Worm (Caenorhabditis elegans) whole organism, young adult: ENCODE data around the gene dpf-4.

Experiments used
- B0019.2 ChIP-seq: fragments of 200-800 bp; sonication (Bioruptor generic); conservative IDR thresholded peaks from 2 replicates; pipeline ENCODE4 v1.3.6; 2022; ENCODE audit warnings: missing genetic modification reagents, missing genetic modification characterization, missing compliant biosample characterization
- C17E4.6 ChIP-seq: fragments of 200-800 bp; sonication (Bioruptor generic); IDR thresholded peaks from 2 replicates; pipeline ENCODE4 v1.3.6; 2022; ENCODE audit warnings: missing genetic modification reagents, missing genetic modification characterization, missing compliant biosample characterization
- F10E7.11 ChIP-seq: sonication (generic microtip); optimal IDR thresholded peaks from 2 replicates; lab custom pipeline; 2017; ENCODE audit warnings: mild to moderate bottlenecking, missing genetic modification characterization, moderate library complexity, missing compliant biosample characterization
- F37B4.10 ChIP-seq: fragments of 200-800 bp; sonication (Bioruptor generic); IDR thresholded peaks from 2 replicates; pipeline ENCODE4 v1.3.6; 2022; ENCODE audit warnings: missing genetic modification characterization, missing compliant biosample characterization
- F55B11.4 ChIP-seq: sonication (generic microtip); optimal IDR thresholded peaks from 2 replicates; lab custom pipeline; 2016; ENCODE audit warnings: missing compliant biosample characterization, missing genetic modification characterization, borderline replicate concordance; ENCODE audit not compliant: insufficient read depth
- F57C9.4 ChIP-seq: sonication (generic microtip); optimal IDR thresholded peaks from 2 replicates; lab custom pipeline; 2017; ENCODE audit warnings: mild to moderate bottlenecking, missing genetic modification characterization, missing compliant biosample characterization
- Y56A3A.18 ChIP-seq: fragments of 200-800 bp; sonication (Bioruptor generic); IDR thresholded peaks from 2 replicates; pipeline ENCODE4 v1.3.6; 2022; ENCODE audit warnings: missing genetic modification reagents, missing genetic modification characterization, missing compliant biosample characterization
- ZK185.1 ChIP-seq: sonication (generic microtip); optimal IDR thresholded peaks from 2 replicates; lab custom pipeline; 2016; ENCODE audit warnings: mild to moderate bottlenecking, missing genetic modification characterization, missing compliant biosample characterization; ENCODE audit not compliant: poor library complexity, severe bottlenecking
- akir-1 ChIP-seq: fragments of 200-800 bp; sonication (Bioruptor generic); optimal IDR thresholded peaks from 2 replicates; lab custom pipeline; 2018; ENCODE audit warnings: mild to moderate bottlenecking, missing genetic modification characterization, moderate library complexity, missing compliant biosample characterization
- aptf-3 ChIP-seq: fragments of 200-800 bp; sonication (Bioruptor generic); IDR thresholded peaks from 2 replicates; pipeline ENCODE4 v1.3.6; 2022; ENCODE audit warnings: missing genetic modification characterization, missing compliant biosample characterization
- attf-6 ChIP-seq: fragments of 200-800 bp; sonication (Bioruptor generic); IDR thresholded peaks from 2 replicates; pipeline ENCODE4 v1.3.6; 2022; ENCODE audit warnings: missing genetic modification reagents, missing genetic modification characterization, missing compliant biosample characterization
- bed-1 ChIP-seq: fragments of 200-800 bp; sonication (Bioruptor generic); IDR thresholded peaks from 2 replicates; pipeline ENCODE4 v1.3.6; 2022; ENCODE audit warnings: missing genetic modification reagents, missing genetic modification characterization, missing compliant biosample characterization
- bed-2 ChIP-seq: fragments of 200-800 bp; sonication (Bioruptor generic); IDR thresholded peaks from 2 replicates; pipeline ENCODE4 v1.3.6; 2022; ENCODE audit warnings: missing genetic modification reagents, missing genetic modification characterization, missing compliant biosample characterization
- chd-7 ChIP-seq: sonication (generic microtip); optimal IDR thresholded peaks from 2 replicates; lab custom pipeline; 2016; ENCODE audit warnings: mild to moderate bottlenecking, missing genetic modification characterization, moderate library complexity, missing compliant biosample characterization
- die-1 ChIP-seq: sonication (generic microtip); optimal IDR thresholded peaks from 2 replicates; lab custom pipeline; 2016; ENCODE audit warnings: missing genotype, mild to moderate bottlenecking, missing genetic modification characterization, missing compliant biosample characterization
- egl-18 ChIP-seq: fragments of 200-800 bp; sonication (Bioruptor generic); IDR thresholded peaks from 2 replicates; pipeline ENCODE4 v1.3.6; 2022; ENCODE audit warnings: missing genetic modification reagents, missing genetic modification characterization, missing compliant biosample characterization
- ekl-4 ChIP-seq: fragments of 200-800 bp; sonication (Bioruptor generic); IDR thresholded peaks from 2 replicates; pipeline ENCODE4 v1.3.6; 2022; ENCODE audit warnings: missing genetic modification reagents, missing genetic modification characterization, missing compliant biosample characterization
- hmg-20 ChIP-seq: fragments of 200-800 bp; sonication (Bioruptor generic); IDR thresholded peaks from 2 replicates; pipeline ENCODE4 v1.3.6; 2022; ENCODE audit warnings: missing genetic modification reagents, missing genetic modification characterization, missing compliant biosample characterization
- hsf-1 ChIP-seq: fragments of 200-800 bp; sonication (Bioruptor generic); IDR thresholded peaks from 2 replicates; pipeline ENCODE4 v1.3.6; 2022; ENCODE audit warnings: missing genetic modification reagents, missing genetic modification characterization, missing compliant biosample characterization
- lag-1 ChIP-seq: fragments of 200-800 bp; sonication (Bioruptor generic); IDR thresholded peaks from 2 replicates; pipeline ENCODE4 v1.3.6; 2022; ENCODE audit warnings: missing genetic modification reagents, missing genetic modification characterization, missing compliant biosample characterization
- let-607 ChIP-seq, 2 experiments: fragments of 200-800 bp in 1 of 2; sonication (Bioruptor generic) in 1 of 2; sonication (generic microtip) in 1 of 2; optimal IDR thresholded peaks; 2 replicates each; lab custom pipeline; 2016 to 2018; ENCODE audit warnings: mild to moderate bottlenecking in 2 of 2, missing compliant biosample characterization in 2 of 2, missing genetic modification characterization in 2 of 2, moderate library complexity in 2 of 2, missing genotype in 1 of 2
- madf-6 ChIP-seq: fragments of 200-800 bp; sonication (Bioruptor generic); IDR thresholded peaks from 2 replicates; pipeline ENCODE4 v1.3.6; 2022; ENCODE audit warnings: missing genetic modification reagents, missing genetic modification characterization, missing compliant biosample characterization
- madf-8 ChIP-seq: fragments of 200-800 bp; sonication (Bioruptor generic); conservative IDR thresholded peaks from 2 replicates; pipeline ENCODE4 v1.3.6; 2022; ENCODE audit warnings: missing genetic modification reagents, missing genetic modification characterization, missing compliant biosample characterization
- nhr-90 ChIP-seq: sonication (generic microtip); optimal IDR thresholded peaks from 2 replicates; lab custom pipeline; 2016; ENCODE audit warnings: missing genotype, mild to moderate bottlenecking, missing genetic modification characterization, missing compliant biosample characterization
- pha-4 ChIP-seq: fragments of 150-350 bp; sonication (generic microtip); optimal IDR thresholded peaks from 2 replicates; lab custom pipeline; 2014; ENCODE audit warnings: missing biosample characterization, missing genetic modification reagents, missing genetic modification characterization
- snpc-3.4 ChIP-seq: sonication (generic microtip); optimal IDR thresholded peaks from 2 replicates; lab custom pipeline; 2017; ENCODE audit warnings: missing genetic modification characterization, mild to moderate bottlenecking, missing compliant biosample characterization, antibody characterized with exemption, moderate library complexity, missing genotype, missing genetic modification reagents
- snpc-4 ChIP-seq, 5 experiments: fragments of 150-350 bp in 1 of 5; sonication (generic microtip) in 4 of 5; optimal IDR thresholded peaks; 2 replicates each; lab custom pipeline; 2014 to 2018; ENCODE audit warnings: missing genetic modification characterization in 5 of 5, missing biosample characterization in 3 of 5, antibody characterized with exemption in 2 of 5, mild to moderate bottlenecking in 2 of 5, missing compliant biosample characterization in 2 of 5, missing genotype in 2 of 5, moderate library complexity in 2 of 5, missing genetic modification reagents in 1 of 5
- sptf-2 ChIP-seq: fragments of 200-800 bp; sonication (Bioruptor generic); optimal IDR thresholded peaks from 2 replicates; lab custom pipeline; 2018; ENCODE audit warnings: mild to moderate bottlenecking, missing genetic modification characterization, missing compliant biosample characterization
- tbp1 ChIP-seq: fragments of 200-800 bp; sonication (Bioruptor generic); optimal IDR thresholded peaks from 2 replicates; lab custom pipeline; 2018; ENCODE audit warnings: mild to moderate bottlenecking, missing genetic modification characterization, missing compliant biosample characterization
- tlf-1 ChIP-seq: fragments of 200-800 bp; sonication (Bioruptor generic); optimal IDR thresholded peaks from 2 replicates; lab custom pipeline; 2018; ENCODE audit warnings: mild to moderate bottlenecking, missing genetic modification characterization, missing compliant biosample characterization
- zim-3 ChIP-seq: sonication (generic microtip); optimal IDR thresholded peaks from 2 replicates; lab custom pipeline; 2017; ENCODE audit warnings: mild to moderate bottlenecking, missing genetic modification characterization, moderate library complexity, missing compliant biosample characterization
- ztf-26 ChIP-seq: sonication (generic microtip); optimal IDR thresholded peaks from 2 replicates; lab custom pipeline; 2017; ENCODE audit warnings: missing genetic modification characterization, missing compliant biosample characterization
- ztf-6 ChIP-seq: fragments of 200-800 bp; sonication (Bioruptor generic); IDR thresholded peaks from 2 replicates; pipeline ENCODE4 v1.3.6; 2022; ENCODE audit warnings: missing genetic modification reagents, missing genetic modification characterization, missing compliant biosample characterization

Gene dpf-4

ce11 chrIII:5884459-5884858 is 25.4 kb downstream of the dpf-4 start:
- TF ChIP-seq aptf-3: no peak
- TF ChIP-seq zim-3 (tag; lab: Kevin White, UChicago): no peak
- TF ChIP-seq F57C9.4 (tag; lab: Kevin White, UChicago): no peak
- TF ChIP-seq attf-6 (GFP tag; lab: Robert Waterston, UW): no peak

- TF ChIP-seq ZK185.1 (tag; lab: Kevin White, UChicago) (no peak), bed-2 (no peak), hmg-20 (GFP tag; lab: Robert Waterston, UW) (no peak), F55B11.4 (no peak), zim-3 (tag; lab: Kevin White, UChicago) (no peak), Y56A3A.18 (GFP tag; lab: Robert Waterston, UW) (no peak), chd-7 (tag; lab: Kevin White, UChicago) (no peak), tbp1 (no peak), snpc-4 (GFP tag; optimal IDR thresholded peaks at IDR 0.05; lab: Kevin White, UChicago) (no peak), snpc-4 (tag; optimal IDR thresholded peaks at IDR 0.05; lab: Kevin White, UChicago) (no peak), sptf-2 (GFP tag; lab: Kevin White, UChicago) (no peak)
These were observed 27.8 kb downstream of the dpf-4 start, which contains the start of gene C28H8.7 for ce11 chrIII:5886893-5887292. Gene C28H8.7 (minus strand): TSS chrIII:5886993.

DNA sequence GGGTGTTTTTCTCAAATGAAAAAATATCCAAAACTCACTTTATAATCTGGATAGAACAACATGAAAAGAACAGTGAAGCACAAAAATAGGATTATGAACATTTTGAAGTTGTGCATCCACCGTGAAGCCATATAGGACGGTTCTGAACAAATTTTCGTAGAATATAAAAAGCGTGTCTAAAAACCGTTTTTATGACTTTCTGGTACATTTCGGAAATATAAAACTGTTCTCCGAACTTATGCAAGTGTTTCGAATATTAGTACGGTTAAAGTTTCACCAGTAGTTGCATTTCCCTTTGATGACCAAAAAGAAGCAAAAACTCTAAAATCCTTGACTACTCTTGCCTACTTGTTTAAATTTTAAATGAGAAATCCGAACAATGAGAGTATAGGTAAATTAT is 29.6 kb downstream of the dpf-4 start, which contains the start of gene C28H8.8:
C28H8.8 (minus strand) TSS at position 101 of the 400 bp plus-strand sequence.
- TF ChIP-seq snpc-3.4 (tag; lab: Kevin White, UChicago) (no peak), F57C9.4 (tag; lab: Kevin White, UChicago) (no peak), attf-6 (GFP tag; lab: Robert Waterston, UW) (no peak), tbp1 (no peak), bed-1 (GFP tag; lab: Robert Waterston, UW) (no peak), C17E4.6 (GFP tag; lab: Robert Waterston, UW) (no peak), madf-8 (GFP tag; lab: Robert Waterston, UW) (no peak), tlf-1 (GFP tag; lab: Kevin White, UChicago) (no peak), ztf-26 (no peak), aptf-3 (no peak), B0019.2 (GFP tag; lab: Robert Waterston, UW) (no peak), chd-7 (tag; lab: Kevin White, UChicago) (no peak), ztf-6 (GFP tag; lab: Robert Waterston, UW) (no peak), madf-6 (no peak), ZK185.1 (tag; lab: Kevin White, UChicago) (no peak), hsf-1 (no peak)

- TF ChIP-seq egl-18 (no peak), pha-4 (tag; lab: Kevin White, UChicago) (peak; percentile 63), ekl-4 (no peak)
These were observed 33.8 kb downstream of the dpf-4 start for ce11 chrIII:5892909-5893308.

ce11 chrIII:5895913-5896312 is 36.8 kb downstream of the dpf-4 start, which contains the start of gene pxl-1:
Gene pxl-1 (minus strand): TSS chrIII:5896013.
- no peak for TF ChIP-seq nhr-90 (tag; lab: Kevin White, UChicago)
- no peak for TF ChIP-seq snpc-4 (GFP tag; optimal IDR thresholded peaks at IDR 0.05; lab: Kevin White, UChicago)
- no peak for TF ChIP-seq snpc-4 (tag; optimal IDR thresholded peaks at IDR 0.05; lab: Kevin White, UChicago)
- TF ChIP-seq F10E7.11: no peak
- no peak for TF ChIP-seq lag-1 (GFP tag; lab: Robert Waterston, UW)
- no peak for TF ChIP-seq die-1 (tag; lab: Kevin White, UChicago)
- no peak for TF ChIP-seq let-607 (tag; optimal IDR thresholded peaks at IDR 0.05; lab: Kevin White, UChicago)
- no peak for TF ChIP-seq zim-3 (tag; lab: Kevin White, UChicago)
- no peak for TF ChIP-seq F37B4.10 (GFP tag; lab: Robert Waterston, UW)
- no peak for TF ChIP-seq akir-1 (GFP tag; lab: Kevin White, UChicago)
- TF ChIP-seq ZK185.1 (tag; lab: Kevin White, UChicago): no peak
